In genomic region chrV:19014940-19015339, ce11 we compare ENCODE assay signal across 3 worm cellular contexts.
A peak's percentile ranks its signal among the peaks of the same experiment; 100 is the strongest.
TF ChIP-seq lines count a peak whose summit lies in the region.

No protein-coding gene starts in this region.

TF ChIP-seq in whole organism, L3 larva, 47 proteins besides CTCF, POLR2A, EP300 and RAD21:
- peak; percentile 70 for TF ChIP-seq ceh-28 (tag; optimal IDR thresholded peaks at IDR 0.05; lab: Kevin White, UChicago)

TF ChIP-seq in whole organism, L4 larva, 104 proteins besides CTCF, POLR2A, EP300 and RAD21:
- TF ChIP-seq ceh-28 (tag; optimal IDR thresholded peaks at IDR 0.05; lab: Kevin White, UChicago), result peak; percentile 65

TF ChIP-seq in whole organism, midembryonic, 9 proteins besides CTCF, POLR2A, EP300 and RAD21:
- peak; percentile 79 for TF ChIP-seq T22C8.4 (GFP tag; IDR thresholded peaks at IDR 0.05; lab: Robert Waterston, UW)
